Worm (Caenorhabditis elegans) whole organism, L2 larva: ENCODE data around the gene Y66D12A.7.

Experiments
- C34F6.9 ChIP-seq: fragments of 150-350 bp; optimal IDR thresholded peaks from 2 replicates; lab custom pipeline; 2014; ENCODE audit warnings: missing biosample characterization, missing genetic modification characterization
- F13H6.1 ChIP-seq: sonication (generic microtip); optimal IDR thresholded peaks from 2 replicates; lab custom pipeline; 2016; ENCODE audit warnings: missing genetic modification characterization, missing compliant biosample characterization
- ZK546.5 ChIP-seq: sonication (generic microtip); optimal IDR thresholded peaks from 2 replicates; lab custom pipeline; 2017; ENCODE audit warnings: missing biosample characterization, missing genetic modification characterization
- alr-1 ChIP-seq: fragments of 150-350 bp; optimal IDR thresholded peaks from 2 replicates; lab custom pipeline; 2014; ENCODE audit warnings: missing biosample characterization, missing genetic modification characterization
- aly-2 ChIP-seq: fragments of 150-350 bp; optimal IDR thresholded peaks from 2 replicates; lab custom pipeline; 2014; ENCODE audit warnings: missing biosample characterization, missing genetic modification characterization
- ama-1 ChIP-seq: fragments of 150-350 bp; optimal IDR thresholded peaks from 2 replicates; lab custom pipeline; 2018; ENCODE audit warnings: inconsistent platforms
- blmp-1 ChIP-seq: sonication (generic microtip); optimal IDR thresholded peaks from 2 replicates; lab custom pipeline; 2017; ENCODE audit warnings: missing genetic modification characterization, mild to moderate bottlenecking, missing compliant biosample characterization, antibody characterized with exemption, moderate library complexity; ENCODE audit not compliant: insufficient read depth
- ceh-16 ChIP-seq: fragments of 150-350 bp; optimal IDR thresholded peaks from 2 replicates; lab custom pipeline; 2014; ENCODE audit warnings: missing biosample characterization, missing genetic modification characterization
- ceh-82 ChIP-seq: fragments of 150-350 bp; optimal IDR thresholded peaks from 2 replicates; lab custom pipeline; 2014; ENCODE audit warnings: missing biosample characterization, missing genetic modification characterization
- crh-2 ChIP-seq: sonication (generic microtip); optimal IDR thresholded peaks from 2 replicates; lab custom pipeline; 2017; ENCODE audit warnings: missing biosample characterization, missing genetic modification characterization
- dmd-4 ChIP-seq: sonication (generic microtip); optimal IDR thresholded peaks from 2 replicates; lab custom pipeline; 2017; ENCODE audit warnings: missing biosample characterization, missing genetic modification characterization
- egl-27 ChIP-seq: sonication (generic microtip); optimal IDR thresholded peaks from 3 replicates; lab custom pipeline; 2017; ENCODE audit warnings: missing biosample characterization, missing genetic modification reagents, missing genetic modification characterization
- elt-1 ChIP-seq: fragments of 150-350 bp; optimal IDR thresholded peaks from 2 replicates; lab custom pipeline; 2014; ENCODE audit warnings: missing biosample characterization, missing genetic modification characterization
- lin-11 ChIP-seq: fragments of 150-350 bp; sonication (generic microtip); optimal IDR thresholded peaks from 2 replicates; lab custom pipeline; 2014; ENCODE audit warnings: missing biosample characterization, missing genetic modification characterization, inconsistent platforms, mixed read lengths
- lin-39 ChIP-seq: fragments of 150-350 bp; optimal IDR thresholded peaks from 2 replicates; lab custom pipeline; 2014; ENCODE audit warnings: missing biosample characterization, missing genetic modification reagents, missing genetic modification characterization
- lsy-2 ChIP-seq, 2 experiments: fragments of 150-350 bp in 1 of 2; sonication (generic microtip) in 1 of 2; optimal IDR thresholded peaks; 2 replicates each; lab custom pipeline; 2014 to 2017; ENCODE audit warnings: missing biosample characterization in 2 of 2, missing genetic modification characterization in 2 of 2
- mbf-1 ChIP-seq: sonication (generic microtip); optimal IDR thresholded peaks from 2 replicates; lab custom pipeline; 2017; ENCODE audit warnings: missing biosample characterization, missing genetic modification characterization
- mdl-1 ChIP-seq, 2 experiments: fragments of 150-350 bp in 1 of 2; sonication (generic microtip) in 1 of 2; optimal IDR thresholded peaks; 2 replicates each; lab custom pipeline; 2017; ENCODE audit warnings: missing biosample characterization in 2 of 2, missing genetic modification characterization in 2 of 2
- nhr-10 ChIP-seq: sonication (generic microtip); optimal IDR thresholded peaks from 2 replicates; lab custom pipeline; 2017; ENCODE audit warnings: missing biosample characterization, missing genetic modification characterization
- nhr-11 ChIP-seq: fragments of 150-350 bp; optimal IDR thresholded peaks from 2 replicates; lab custom pipeline; 2014; ENCODE audit warnings: missing biosample characterization, missing genetic modification characterization
- nhr-129 ChIP-seq: fragments of 150-350 bp; optimal IDR thresholded peaks from 2 replicates; lab custom pipeline; 2014; ENCODE audit warnings: missing biosample characterization, missing genetic modification characterization
- nhr-21 ChIP-seq: fragments of 150-350 bp; optimal IDR thresholded peaks from 2 replicates; lab custom pipeline; 2014; ENCODE audit warnings: missing biosample characterization, missing genetic modification characterization
- nhr-23 ChIP-seq: fragments of 150-350 bp; optimal IDR thresholded peaks from 2 replicates; lab custom pipeline; 2014; ENCODE audit warnings: missing biosample characterization, missing genetic modification reagents, missing genetic modification characterization
- nhr-25 ChIP-seq: fragments of 150-350 bp; sonication (generic microtip); optimal IDR thresholded peaks from 3 replicates; lab custom pipeline; 2014; ENCODE audit warnings: missing biosample characterization, missing genetic modification characterization
- nhr-6 ChIP-seq: fragments of 150-350 bp; optimal IDR thresholded peaks from 2 replicates; lab custom pipeline; 2014; ENCODE audit warnings: missing biosample characterization, missing genetic modification characterization
- nhr-77 ChIP-seq: fragments of 150-350 bp; optimal IDR thresholded peaks from 2 replicates; lab custom pipeline; 2014; ENCODE audit warnings: missing biosample characterization, missing genetic modification characterization
- peb-1 ChIP-seq: fragments of 150-350 bp; optimal IDR thresholded peaks from 2 replicates; lab custom pipeline; 2014; ENCODE audit warnings: missing biosample characterization, missing genetic modification characterization
- sem-4 ChIP-seq: fragments of 150-350 bp; optimal IDR thresholded peaks from 2 replicates; lab custom pipeline; 2014; ENCODE audit warnings: missing biosample characterization, missing genetic modification reagents, missing genetic modification characterization
- skn-1 ChIP-seq: sonication (generic microtip); optimal IDR thresholded peaks from 2 replicates; lab custom pipeline; 2017; ENCODE audit warnings: missing biosample characterization, missing genetic modification characterization
- sma-3 ChIP-seq: sonication (generic microtip); optimal IDR thresholded peaks from 2 replicates; lab custom pipeline; 2016; ENCODE audit warnings: missing genetic modification reagents, missing genetic modification characterization, missing compliant biosample characterization
- sma-9 ChIP-seq, 2 experiments: fragments of 150-350 bp in 1 of 2; sonication (generic microtip) in 1 of 2; optimal IDR thresholded peaks; 2 replicates each; lab custom pipeline; 2014 to 2016; ENCODE audit warnings: missing genetic modification characterization in 2 of 2, mild to moderate bottlenecking in 1 of 2, missing biosample characterization in 1 of 2, missing compliant biosample characterization in 1 of 2, missing genetic modification reagents in 1 of 2, moderate library complexity in 1 of 2
- snpc-4 ChIP-seq: fragments of 150-350 bp; optimal IDR thresholded peaks from 2 replicates; lab custom pipeline; 2014; ENCODE audit warnings: missing biosample characterization, missing genetic modification characterization
- unc-39 ChIP-seq: fragments of 150-350 bp; optimal IDR thresholded peaks from 2 replicates; lab custom pipeline; 2014; ENCODE audit warnings: missing biosample characterization, missing genetic modification characterization
- unc-55 ChIP-seq: fragments of 150-350 bp; sonication (generic microtip); optimal IDR thresholded peaks from 3 replicates; lab custom pipeline; 2014; ENCODE audit warnings: missing biosample characterization, missing genetic modification reagents, missing genetic modification characterization
- zag-1 ChIP-seq: fragments of 150-350 bp; optimal IDR thresholded peaks from 2 replicates; lab custom pipeline; 2014; ENCODE audit warnings: missing biosample characterization, missing genetic modification characterization
- ztf-11 ChIP-seq: sonication (generic microtip); optimal IDR thresholded peaks from 2 replicates; lab custom pipeline; 2017; ENCODE audit warnings: missing biosample characterization, missing genetic modification characterization
- ztf-4 ChIP-seq: fragments of 150-350 bp; optimal IDR thresholded peaks from 2 replicates; lab custom pipeline; 2014; ENCODE audit warnings: missing biosample characterization, missing genetic modification characterization

The Y66D12A.7 gene

ce11 chrIII:11614874-11615273 lies 34.6 kb upstream of the Y66D12A.7 start:
- no peak for TF ChIP-seq crh-2 (tag; lab: Kevin White, UChicago)
- TF ChIP-seq egl-27 (tag; lab: Kevin White, UChicago), result no peak
- TF ChIP-seq nhr-21 (tag; lab: Kevin White, UChicago), result no peak
- TF ChIP-seq unc-55 (GFP tag; lab: Kevin White, UChicago), result no peak
- TF ChIP-seq lsy-2 (tag; optimal IDR thresholded peaks at IDR 0.05; lab: Kevin White, UChicago), result no peak
- TF ChIP-seq nhr-23, result no peak
- TF ChIP-seq ztf-11 (tag; lab: Kevin White, UChicago), result no peak
- no peak for TF ChIP-seq ztf-4 (tag; lab: Kevin White, UChicago)
- no peak for TF ChIP-seq skn-1
- no peak for TF ChIP-seq alr-1 (tag; lab: Kevin White, UChicago)
- TF ChIP-seq mbf-1 (tag; lab: Kevin White, UChicago), result no peak
- TF ChIP-seq ZK546.5, result no peak
- no peak for TF ChIP-seq nhr-129 (tag; lab: Kevin White, UChicago)
- TF ChIP-seq blmp-1 (tag; lab: Kevin White, UChicago), result no peak
- no peak for TF ChIP-seq sma-3 (GFP tag; lab: Kevin White, UChicago)
- no peak for TF ChIP-seq ceh-16 (tag; lab: Kevin White, UChicago)
- TF ChIP-seq nhr-77, result no peak
- no peak for TF ChIP-seq lin-39
- no peak for TF ChIP-seq mdl-1 (tag; optimal IDR thresholded peaks at IDR 0.05; lab: Kevin White, UChicago)

ce11 chrIII:11612371-11612770 lies 32.1 kb upstream of the Y66D12A.7 start, which contains the start of the genes Y66A7A.9 and Y66A7A.4:
Y66A7A.9 (minus strand) TSS chrIII:11612471.
Y66A7A.4 (plus strand) TSS chrIII:11612607.
- TF ChIP-seq lin-39 (no peak), dmd-4 (tag; lab: Kevin White, UChicago) (no peak), unc-39 (tag; lab: Kevin White, UChicago) (no peak), peb-1 (tag; lab: Kevin White, UChicago) (no peak), ceh-82 (tag; lab: Kevin White, UChicago) (no peak), elt-1 (tag; lab: Kevin White, UChicago) (no peak)
- TF ChIP-seq, all 48 proteins: peak for 0

ce11 chrIII:11611618-11612247 lies 31.5 kb upstream of the Y66D12A.7 start:
- TF ChIP-seq sma-9 (GFP tag; optimal IDR thresholded peaks at IDR 0.05; lab: Kevin White, UChicago) (no peak), sma-9 (tag; optimal IDR thresholded peaks at IDR 0.05; lab: Kevin White, UChicago) (no peak), nhr-23 (no peak), nhr-11 (tag; lab: Kevin White, UChicago) (no peak), nhr-10 (tag; lab: Kevin White, UChicago) (no peak), lin-11 (no peak), ceh-82 (tag; lab: Kevin White, UChicago) (no peak), aly-2 (tag; lab: Kevin White, UChicago) (no peak), zag-1 (tag; lab: Kevin White, UChicago) (no peak), nhr-25 (tag; lab: Kevin White, UChicago) (no peak), sma-3 (GFP tag; lab: Kevin White, UChicago) (no peak)

- TF ChIP-seq sem-4 (tag; lab: Kevin White, UChicago) (no peak), ama-1 (lab: Kevin White, UChicago) (no peak), nhr-6 (tag; lab: Kevin White, UChicago) (no peak), sma-9 (GFP tag; optimal IDR thresholded peaks at IDR 0.05; lab: Kevin White, UChicago) (no peak), sma-9 (tag; optimal IDR thresholded peaks at IDR 0.05; lab: Kevin White, UChicago) (no peak), dmd-4 (tag; lab: Kevin White, UChicago) (no peak), C34F6.9 (tag; lab: Kevin White, UChicago) (no peak), F13H6.1 (no peak), snpc-4 (tag; lab: Kevin White, UChicago) (no peak)
Observed at ce11 chrIII:11609568-11609967, 29.3 kb upstream of the Y66D12A.7 start, which contains the start of gene Y66D12A.30. Y66D12A.30 (plus strand) TSS chrIII:11609868.
